Fruit fly (Drosophila melanogaster) whole organism, adult: ENCODE measurements around the gene CG31010.

ENCODE experiments used
- CG33017 ChIP-seq: fragments of 200-800 bp; sonication (Bioruptor generic); optimal IDR thresholded peaks from 2 replicates; lab custom pipeline; 2018; ENCODE audit warnings: missing biosample characterization, mild to moderate bottlenecking, missing genetic modification characterization, moderate library complexity
- CG7101 ChIP-seq: fragments of 200-800 bp; sonication (Bioruptor generic); optimal IDR thresholded peaks from 2 replicates; lab custom pipeline; 2018; ENCODE audit warnings: missing biosample characterization, mild to moderate bottlenecking, missing genetic modification characterization, moderate library complexity
- Clk ChIP-seq: fragments of 200-800 bp; sonication (Bioruptor generic); optimal IDR thresholded peaks from 2 replicates; lab custom pipeline; 2017; ENCODE audit warnings: missing biosample characterization, missing genetic modification characterization
- kay ChIP-seq: fragments of 200-800 bp; sonication (Bioruptor generic); peaks from one replicate; lab custom pipeline; 2016; ENCODE audit warnings: missing biosample characterization, missing genetic modification characterization, borderline replicate concordance

DNA sequence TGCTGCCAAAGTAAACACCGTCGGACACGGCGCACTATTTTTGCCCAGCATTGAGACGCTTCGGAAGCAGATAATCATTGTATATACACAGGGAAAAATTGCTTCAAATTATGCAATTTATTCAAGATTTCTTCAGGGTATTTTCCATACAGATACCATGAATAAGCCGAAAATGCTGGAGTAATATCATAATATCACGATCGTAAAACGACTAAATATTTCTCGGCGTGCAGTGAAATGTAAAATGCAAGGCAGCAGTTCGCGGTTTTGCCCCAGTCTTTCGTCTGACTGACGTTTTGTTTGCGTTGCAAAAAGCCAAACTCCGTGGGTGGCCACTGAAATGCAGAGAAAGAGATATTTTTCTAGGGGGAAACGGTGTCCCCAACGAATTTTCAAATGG, 45.0 kb upstream of the CG31010 start:
- TF ChIP-seq kay (GFP tag; lab: Kevin White, UChicago) (no peak), Clk (no peak), CG33017 (tag; lab: Kevin White, UChicago) (no peak), CG7101 (tag; lab: Kevin White, UChicago) (no peak)
